Worm (Caenorhabditis elegans) whole organism, L4 larva: ENCODE data around the gene sdz-19.

ENCODE experiments used
- D1046.2 ChIP-seq: fragments of 200-800 bp; sonication (Bioruptor generic); IDR thresholded peaks from 2 replicates; pipeline ENCODE4 v1.3.6; 2022; ENCODE audit warnings: missing genetic modification characterization, missing compliant biosample characterization
- F10B5.3 ChIP-seq: sonication (generic microtip); optimal IDR thresholded peaks from 2 replicates; lab custom pipeline; 2016; ENCODE audit warnings: mild to moderate bottlenecking, missing genetic modification characterization, missing compliant biosample characterization
- Y105C5A.15 ChIP-seq: fragments of 200-800 bp; sonication (Bioruptor generic); IDR thresholded peaks from 2 replicates; pipeline ENCODE4 v1.3.6; 2022; ENCODE audit warnings: missing genetic modification characterization, missing compliant biosample characterization
- Y75B8A.6 ChIP-seq: fragments of 200-800 bp; sonication (Bioruptor generic); IDR thresholded peaks from 2 replicates; pipeline ENCODE4 v1.3.6; 2022; ENCODE audit warnings: missing genetic modification reagents, missing genetic modification characterization, missing compliant biosample characterization
- ZK546.5 ChIP-seq, 2 experiments: sonication (generic microtip); optimal IDR thresholded peaks; 2 replicates each; lab custom pipeline; 2017; ENCODE audit warnings: missing biosample characterization in 2 of 2, missing genetic modification characterization in 2 of 2
- aly-2 ChIP-seq: sonication (generic microtip); optimal IDR thresholded peaks from 2 replicates; lab custom pipeline; 2018; ENCODE audit warnings: missing biosample characterization, missing genetic modification characterization
- ama-1 ChIP-seq: fragments of 150-350 bp; optimal IDR thresholded peaks from 2 replicates; lab custom pipeline; 2014; ENCODE audit warnings: inconsistent platforms, mixed read lengths
- arid-1 ChIP-seq: fragments of 200-800 bp; sonication (Bioruptor generic); conservative IDR thresholded peaks from 2 replicates; pipeline ENCODE4 v1.3.6; 2022; ENCODE audit warnings: missing genetic modification reagents, missing genetic modification characterization, missing compliant biosample characterization
- ceh-82 ChIP-seq: sonication (generic microtip); optimal IDR thresholded peaks from 2 replicates; lab custom pipeline; 2017; ENCODE audit warnings: missing biosample characterization, missing genetic modification characterization
- ces-1 ChIP-seq: fragments of 150-350 bp; sonication (generic microtip); optimal IDR thresholded peaks from 4 replicates; lab custom pipeline; 2014; ENCODE audit warnings: missing biosample characterization, missing genetic modification reagents, missing genetic modification characterization
- cey-2 ChIP-seq: sonication (generic microtip); optimal IDR thresholded peaks from 3 replicates; lab custom pipeline; 2017; ENCODE audit warnings: missing genetic modification characterization, mild to moderate bottlenecking, missing compliant biosample characterization, antibody characterized with exemption, borderline replicate concordance; ENCODE audit not compliant: insufficient read depth
- daf-16 ChIP-seq, 3 experiments: sonication (generic microtip); optimal IDR thresholded peaks; 2 replicates each; lab custom pipeline; 2016 to 2017; ENCODE audit warnings: missing genetic modification characterization in 3 of 3, missing genetic modification reagents in 3 of 3, mild to moderate bottlenecking in 2 of 3, missing compliant biosample characterization in 2 of 3, missing biosample characterization in 1 of 3, moderate library complexity in 1 of 3
- dmd-6 ChIP-seq: fragments of 200-800 bp; sonication (Bioruptor generic); IDR thresholded peaks from 2 replicates; pipeline ENCODE4 v1.3.6; 2022; ENCODE audit warnings: missing genetic modification reagents, missing genetic modification characterization, missing compliant biosample characterization
- dve-1 ChIP-seq: sonication (generic microtip); optimal IDR thresholded peaks from 2 replicates; lab custom pipeline; 2017; ENCODE audit warnings: antibody characterized with exemption, mild to moderate bottlenecking, missing genetic modification characterization, missing compliant biosample characterization; ENCODE audit not compliant: insufficient read depth
- hif-1 ChIP-seq, 2 experiments: sonication (generic microtip); optimal IDR thresholded peaks; 2 replicates each; lab custom pipeline; 2016 to 2017; ENCODE audit warnings: missing compliant biosample characterization in 2 of 2, missing genetic modification characterization in 2 of 2, missing genetic modification reagents in 2 of 2, missing genotype in 2 of 2, mild to moderate bottlenecking in 1 of 2
- hlh-11 ChIP-seq: fragments of 200-800 bp; sonication (Bioruptor generic); optimal IDR thresholded peaks from 2 replicates; lab custom pipeline; 2018; ENCODE audit warnings: mild to moderate bottlenecking, missing genetic modification characterization, missing compliant biosample characterization
- jun-1 ChIP-seq: fragments of 150-350 bp; optimal IDR thresholded peaks from 2 replicates; lab custom pipeline; 2014; ENCODE audit warnings: missing biosample characterization, missing genetic modification reagents, missing genetic modification characterization
- lim-7 ChIP-seq: fragments of 200-800 bp; sonication (Bioruptor generic); IDR thresholded peaks from 2 replicates; pipeline ENCODE4 v1.3.6; 2022; ENCODE audit warnings: missing genetic modification characterization, missing compliant biosample characterization
- lin-29 ChIP-seq: fragments of 200-800 bp; sonication (Bioruptor generic); IDR thresholded peaks from 2 replicates; pipeline ENCODE4 v1.3.6; 2022; ENCODE audit warnings: missing genetic modification reagents, missing genetic modification characterization, missing compliant biosample characterization
- madf-9 ChIP-seq: fragments of 200-800 bp; sonication (Bioruptor generic); conservative IDR thresholded peaks from 2 replicates; pipeline ENCODE4 v1.3.6; 2022; ENCODE audit warnings: missing genetic modification reagents, missing genetic modification characterization, missing compliant biosample characterization
- mdt-29 ChIP-seq: fragments of 200-800 bp; sonication (Bioruptor generic); IDR thresholded peaks from 2 replicates; pipeline ENCODE4 v1.3.6; 2022; ENCODE audit warnings: missing genetic modification reagents, missing genetic modification characterization, missing compliant biosample characterization
- mep-1 ChIP-seq: fragments of 150-350 bp; sonication (generic microtip); optimal IDR thresholded peaks from 3 replicates; lab custom pipeline; 2014; ENCODE audit warnings: missing biosample characterization, missing genetic modification characterization
- mes-2 ChIP-seq: sonication (generic microtip); optimal IDR thresholded peaks from 2 replicates; lab custom pipeline; 2016; ENCODE audit warnings: missing genotype, mild to moderate bottlenecking, missing genetic modification characterization, missing compliant biosample characterization; ENCODE audit not compliant: poor library complexity, severe bottlenecking
- mxl-3 ChIP-seq: fragments of 200-800 bp; sonication (Bioruptor generic); optimal IDR thresholded peaks from 2 replicates; lab custom pipeline; 2018; ENCODE audit warnings: mild to moderate bottlenecking, missing genetic modification characterization, missing compliant biosample characterization
- nhr-10 ChIP-seq: fragments of 150-350 bp; optimal IDR thresholded peaks from 2 replicates; lab custom pipeline; 2014; ENCODE audit warnings: missing biosample characterization, missing genetic modification characterization
- nhr-102 ChIP-seq: sonication (generic microtip); optimal IDR thresholded peaks from 2 replicates; lab custom pipeline; 2016; ENCODE audit warnings: mild to moderate bottlenecking, missing genetic modification characterization, moderate library complexity, missing compliant biosample characterization
- nhr-28 ChIP-seq: fragments of 150-350 bp; optimal IDR thresholded peaks from 2 replicates; lab custom pipeline; 2014; ENCODE audit warnings: missing biosample characterization, missing genetic modification characterization
- nhr-41 ChIP-seq: fragments of 200-800 bp; sonication (Bioruptor generic); IDR thresholded peaks from 2 replicates; pipeline ENCODE4 v1.3.6; 2022; ENCODE audit warnings: missing genetic modification reagents, missing genetic modification characterization, missing compliant biosample characterization
- nhr-48 ChIP-seq: sonication (generic microtip); optimal IDR thresholded peaks from 2 replicates; lab custom pipeline; 2016; ENCODE audit warnings: mild to moderate bottlenecking, missing genetic modification characterization, missing compliant biosample characterization
- nhr-77 ChIP-seq: fragments of 150-350 bp; optimal IDR thresholded peaks from 2 replicates; lab custom pipeline; 2014; ENCODE audit warnings: missing biosample characterization, missing genetic modification characterization
- pha-4 ChIP-seq, 2 experiments: fragments of 150-350 bp in 1 of 2; fragments of 200-800 bp in 1 of 2; sonication (Bioruptor generic) in 1 of 2; IDR thresholded peaks in 1 of 2; optimal IDR thresholded peaks in 1 of 2; 2 replicates each; pipeline versions ENCODE4 v1.3.6 to Lab custom; 2014 to 2022; ENCODE audit warnings: missing genetic modification characterization in 2 of 2, missing genetic modification reagents in 2 of 2, missing biosample characterization in 1 of 2, missing compliant biosample characterization in 1 of 2
- php-3 ChIP-seq: fragments of 200-800 bp; sonication (Bioruptor generic); IDR thresholded peaks from 2 replicates; pipeline ENCODE4 v1.3.6; 2022; ENCODE audit warnings: missing genetic modification reagents, missing genetic modification characterization, missing compliant biosample characterization
- pqm-1 ChIP-seq: sonication (generic microtip); optimal IDR thresholded peaks from 2 replicates; lab custom pipeline; 2017; ENCODE audit warnings: missing biosample characterization, missing genetic modification characterization
- rbr-2 ChIP-seq: sonication (generic microtip); optimal IDR thresholded peaks from 2 replicates; lab custom pipeline; 2016; ENCODE audit warnings: missing genotype, missing genetic modification characterization, missing compliant biosample characterization
- saeg-2 ChIP-seq: fragments of 200-800 bp; sonication (Bioruptor generic); IDR thresholded peaks from 2 replicates; pipeline ENCODE4 v1.3.6; 2022; ENCODE audit warnings: missing genetic modification reagents, missing genetic modification characterization, missing compliant biosample characterization
- snpc-1.2 ChIP-seq: fragments of 200-800 bp; sonication (Bioruptor generic); IDR thresholded peaks from 2 replicates; pipeline ENCODE4 v1.3.6; 2022; ENCODE audit warnings: missing genetic modification reagents, missing genetic modification characterization, missing compliant biosample characterization
- tag-97 ChIP-seq: fragments of 200-800 bp; sonication (Bioruptor generic); IDR thresholded peaks from 2 replicates; pipeline ENCODE4 v1.3.6; 2022; ENCODE audit warnings: missing genetic modification characterization, missing compliant biosample characterization
- unc-130 ChIP-seq: sonication (generic microtip); optimal IDR thresholded peaks from 2 replicates; lab custom pipeline; 2016; ENCODE audit warnings: missing genetic modification reagents, missing genetic modification characterization, missing compliant biosample characterization
- unc-39 ChIP-seq: sonication (generic microtip); optimal IDR thresholded peaks from 2 replicates; lab custom pipeline; 2017; ENCODE audit warnings: missing biosample characterization, missing genetic modification characterization
- unc-62 ChIP-seq, 3 experiments: fragments of 150-350 bp in 1 of 3; sonication (generic microtip); optimal IDR thresholded peaks in 2 of 3; peaks in 1 of 3; 1 replicate in 1 of 3; 2 replicates in 2 of 3; lab custom pipeline; 2014 to 2017; ENCODE audit warnings: missing biosample characterization in 3 of 3, missing genetic modification characterization in 3 of 3, missing genetic modification reagents in 3 of 3, missing genotype in 1 of 3
- vab-7 ChIP-seq: fragments of 200-800 bp; sonication (Bioruptor generic); IDR thresholded peaks from 2 replicates; pipeline ENCODE4 v1.3.6; 2022; ENCODE audit warnings: missing genetic modification reagents, missing genetic modification characterization, missing compliant biosample characterization
- zfp-2 ChIP-seq: sonication (generic microtip); optimal IDR thresholded peaks from 2 replicates; lab custom pipeline; 2016; ENCODE audit warnings: mild to moderate bottlenecking, missing genetic modification characterization, missing compliant biosample characterization
- zfp-3 ChIP-seq: fragments of 200-800 bp; sonication (Bioruptor generic); conservative IDR thresholded peaks from 2 replicates; pipeline ENCODE4 v1.3.6; 2022; ENCODE audit warnings: missing genetic modification reagents, missing genetic modification characterization, missing compliant biosample characterization
- zip-11 ChIP-seq: fragments of 200-800 bp; sonication (Bioruptor generic); IDR thresholded peaks from 2 replicates; pipeline ENCODE4 v1.3.6; 2022; ENCODE audit warnings: missing genetic modification characterization, missing compliant biosample characterization
- zip-2 ChIP-seq: fragments of 150-350 bp; optimal IDR thresholded peaks from 2 replicates; lab custom pipeline; 2014; ENCODE audit warnings: missing biosample characterization, missing genetic modification characterization

sdz-19 gene

ce11 chrX:12523071-12523483, 19.9 kb upstream of the sdz-19 start (continued):
- no peak for TF ChIP-seq vab-7 (GFP tag; lab: Robert Waterston, UW)
- TF ChIP-seq nhr-10 (tag; lab: Kevin White, UChicago) = peak; percentile 65

- TF ChIP-seq ama-1 (lab: Kevin White, UChicago) (no peak), tag-97 (GFP tag; lab: Robert Waterston, UW) (no peak), snpc-1.2 (GFP tag; lab: Robert Waterston, UW) (no peak), php-3 (GFP tag; lab: Robert Waterston, UW) (no peak), aly-2 (tag; lab: Kevin White, UChicago) (no peak), daf-16 (GFP tag; optimal IDR thresholded peaks at IDR 0.05; lab: Kevin White, UChicago) (no peak), daf-16 (tag; optimal IDR thresholded peaks at IDR 0.05; lab: Kevin White, UChicago) (peak; percentile 70), mes-2 (tag; lab: Kevin White, UChicago) (peak; percentile 8), lin-29 (no peak), ceh-82 (no peak), unc-62 (GFP tag; optimal IDR thresholded peaks at IDR 0.05 in 1 of 2; lab: Kevin White, UChicago) (no peak), unc-62 (tag; optimal IDR thresholded peaks at IDR 0.05; lab: Kevin White, UChicago) (no peak), lim-7 (no peak), nhr-28 (tag; lab: Kevin White, UChicago) (peak; percentile 32), Y105C5A.15 (no peak), jun-1 (tag; lab: Kevin White, UChicago) (no peak), ces-1 (GFP tag; lab: Kevin White, UChicago) (no peak), nhr-102 (no peak), mdt-29 (GFP tag; lab: Robert Waterston, UW) (0 out of 2 replicates have a peak, but pooled peaks have one; percentile 31), F10B5.3 (tag; lab: Kevin White, UChicago) (no peak), hif-1 (tag; optimal IDR thresholded peaks at IDR 0.05; lab: Kevin White, UChicago) (no peak), nhr-41 (GFP tag; lab: Robert Waterston, UW) (no peak), D1046.2 (GFP tag; lab: Robert Waterston, UW) (no peak), rbr-2 (tag; lab: Kevin White, UChicago) (no peak), dmd-6 (peak; percentile 54), pha-4 (GFP tag; IDR thresholded peaks at IDR 0.05; lab: Robert Waterston, UW) (no peak), pha-4 (tag; optimal IDR thresholded peaks at IDR 0.05; lab: Kevin White, UChicago) (peak; percentile 33), Y75B8A.6 (GFP tag; lab: Robert Waterston, UW) (no peak), zfp-3 (GFP tag; lab: Robert Waterston, UW) (no peak), pqm-1 (tag; lab: Kevin White, UChicago) (peak; percentile 6), zip-2 (tag; lab: Kevin White, UChicago) (no peak), zfp-2 (tag; lab: Kevin White, UChicago) (no peak), unc-130 (GFP tag; lab: Kevin White, UChicago) (no peak), mxl-3 (GFP tag; lab: Kevin White, UChicago) (no peak), cey-2 (no peak), unc-39 (tag; lab: Kevin White, UChicago) (no peak), arid-1 (no peak)
- TF ChIP-seq, all 104 proteins: peak for 7
Observed at ce11 chrX:12518982-12519381, 15.8 kb upstream of the sdz-19 start.

- TF ChIP-seq nhr-48 (tag; lab: Kevin White, UChicago) = peak; percentile 9
- TF ChIP-seq jun-1 (tag; lab: Kevin White, UChicago) = no peak
- TF ChIP-seq php-3 (GFP tag; lab: Robert Waterston, UW) = peak; percentile 76
- no peak for TF ChIP-seq mep-1 (tag; lab: Kevin White, UChicago)
- peak; percentile 90 for TF ChIP-seq dmd-6
- no peak for TF ChIP-seq daf-16 (GFP tag; optimal IDR thresholded peaks at IDR 0.05; lab: Kevin White, UChicago)
- TF ChIP-seq daf-16 (tag; optimal IDR thresholded peaks at IDR 0.05; lab: Kevin White, UChicago) = peak; percentile 93
- no peak for TF ChIP-seq cey-2
- peak; percentile 72 for TF ChIP-seq nhr-102
- peak; percentile 62 for TF ChIP-seq hlh-11 (tag; lab: Kevin White, UChicago)
- peak; percentile 26 for TF ChIP-seq mxl-3 (GFP tag; lab: Kevin White, UChicago)
- peak; percentile 13 for TF ChIP-seq nhr-77 (tag; lab: Kevin White, UChicago)
- TF ChIP-seq rbr-2 (tag; lab: Kevin White, UChicago) = no peak
- peak; percentile 85 for TF ChIP-seq pqm-1 (tag; lab: Kevin White, UChicago)
- TF ChIP-seq ZK546.5 (tag; optimal IDR thresholded peaks at IDR 0.05; lab: Kevin White, UChicago) = no peak
- TF ChIP-seq vab-7 (GFP tag; lab: Robert Waterston, UW) = no peak
- TF ChIP-seq dve-1 = peak; percentile 81
- TF ChIP-seq saeg-2 (GFP tag; lab: Robert Waterston, UW) = 0 out of 2 replicates have a peak, but pooled peaks have one; percentile 47
- TF ChIP-seq mes-2 (tag; lab: Kevin White, UChicago) = peak; percentile 16
- no peak for TF ChIP-seq madf-9
- peak in 1 of 2 experiments; percentile 47 for TF ChIP-seq hif-1 (tag; optimal IDR thresholded peaks at IDR 0.05; lab: Kevin White, UChicago)
- no peak for TF ChIP-seq zip-11
Observed at ce11 chrX:12518469-12518868, 15.3 kb upstream of the sdz-19 start.
